Worm (Caenorhabditis elegans) whole organism, L4 larva: ENCODE results near the gene nap-1.
A peak's percentile ranks its signal among the peaks of the same experiment; 100 is the strongest.

Experiments
- F37D6.2 ChIP-seq: sonication (generic microtip); optimal IDR thresholded peaks from 2 replicates; lab custom pipeline; 2016; ENCODE audit warnings: mild to moderate bottlenecking, missing genetic modification characterization, missing compliant biosample characterization
- F44E2.7 ChIP-seq: fragments of 200-800 bp; sonication (Bioruptor generic); IDR thresholded peaks from 2 replicates; pipeline ENCODE4 v2.1.2; 2022; ENCODE audit warnings: missing genetic modification characterization, missing compliant biosample characterization
- F49E8.2 ChIP-seq: sonication (generic microtip); optimal IDR thresholded peaks from 2 replicates; lab custom pipeline; 2016; ENCODE audit warnings: missing compliant biosample characterization, mild to moderate bottlenecking, missing genetic modification characterization, borderline replicate concordance
- Y5F2A.4 ChIP-seq: fragments of 200-800 bp; sonication (Bioruptor generic); optimal IDR thresholded peaks from 2 replicates; lab custom pipeline; 2018; ENCODE audit warnings: mild to moderate bottlenecking, missing genetic modification characterization, missing compliant biosample characterization
- Y75B8A.6 ChIP-seq: fragments of 200-800 bp; sonication (Bioruptor generic); IDR thresholded peaks from 2 replicates; pipeline ENCODE4 v1.3.6; 2022; ENCODE audit warnings: missing genetic modification reagents, missing genetic modification characterization, missing compliant biosample characterization
- ZK546.5 ChIP-seq, 2 experiments: sonication (generic microtip); optimal IDR thresholded peaks; 2 replicates each; lab custom pipeline; 2017; ENCODE audit warnings: missing biosample characterization in 2 of 2, missing genetic modification characterization in 2 of 2
- arid-1 ChIP-seq: fragments of 200-800 bp; sonication (Bioruptor generic); conservative IDR thresholded peaks from 2 replicates; pipeline ENCODE4 v1.3.6; 2022; ENCODE audit warnings: missing genetic modification reagents, missing genetic modification characterization, missing compliant biosample characterization
- ceh-20 ChIP-seq: fragments of 200-800 bp; sonication (Bioruptor generic); IDR thresholded peaks from 2 replicates; pipeline ENCODE4 v1.3.6; 2022; ENCODE audit warnings: missing genetic modification reagents, missing genetic modification characterization, missing compliant biosample characterization
- ces-1 ChIP-seq: fragments of 150-350 bp; sonication (generic microtip); optimal IDR thresholded peaks from 4 replicates; lab custom pipeline; 2014; ENCODE audit warnings: missing biosample characterization, missing genetic modification reagents, missing genetic modification characterization
- daf-16 ChIP-seq, 3 experiments: sonication (generic microtip); optimal IDR thresholded peaks; 2 replicates each; lab custom pipeline; 2016 to 2017; ENCODE audit warnings: missing genetic modification characterization in 3 of 3, missing genetic modification reagents in 3 of 3, mild to moderate bottlenecking in 2 of 3, missing compliant biosample characterization in 2 of 3, missing biosample characterization in 1 of 3, moderate library complexity in 1 of 3
- daf-19 ChIP-seq: fragments of 200-800 bp; sonication (Bioruptor generic); conservative IDR thresholded peaks from 2 replicates; pipeline ENCODE4 v1.3.6; 2022; ENCODE audit warnings: missing genetic modification characterization, missing compliant biosample characterization
- daf-8 ChIP-seq: fragments of 200-800 bp; sonication (Bioruptor generic); IDR thresholded peaks from 2 replicates; pipeline ENCODE4 v1.3.6; 2022; ENCODE audit warnings: missing genetic modification characterization, missing compliant biosample characterization
- dmd-6 ChIP-seq: fragments of 200-800 bp; sonication (Bioruptor generic); IDR thresholded peaks from 2 replicates; pipeline ENCODE4 v1.3.6; 2022; ENCODE audit warnings: missing genetic modification reagents, missing genetic modification characterization, missing compliant biosample characterization
- egl-43 ChIP-seq: fragments of 200-800 bp; sonication (Bioruptor generic); IDR thresholded peaks from 2 replicates; pipeline ENCODE4 v1.3.6; 2022; ENCODE audit warnings: missing genetic modification reagents, missing genetic modification characterization, missing compliant biosample characterization
- fkh-10 ChIP-seq: fragments of 150-350 bp; optimal IDR thresholded peaks from 2 replicates; lab custom pipeline; 2014; ENCODE audit warnings: missing biosample characterization, missing genetic modification reagents, missing genetic modification characterization
- gei-8 ChIP-seq: fragments of 200-800 bp; sonication (Bioruptor generic); optimal IDR thresholded peaks from 2 replicates; lab custom pipeline; 2018; ENCODE audit warnings: mild to moderate bottlenecking, missing genetic modification characterization, missing compliant biosample characterization
- lin-38 ChIP-seq: fragments of 200-800 bp; sonication (Bioruptor generic); IDR thresholded peaks from 2 replicates; pipeline ENCODE4 v1.3.6; 2022; ENCODE audit warnings: missing genetic modification reagents, missing genetic modification characterization, missing compliant biosample characterization
- lir-3 ChIP-seq: sonication (generic microtip); optimal IDR thresholded peaks from 2 replicates; lab custom pipeline; 2016; ENCODE audit warnings: mild to moderate bottlenecking, missing genetic modification characterization, missing compliant biosample characterization
- madf-5 ChIP-seq, 2 experiments: fragments of 200-800 bp; sonication (Bioruptor generic); IDR thresholded peaks; 2 replicates each; pipeline ENCODE4 v1.3.6; 2022; ENCODE audit warnings: missing compliant biosample characterization in 2 of 2, missing genetic modification characterization in 2 of 2
- mdl-1 ChIP-seq, 2 experiments: fragments of 150-350 bp in 1 of 2; sonication (generic microtip) in 1 of 2; optimal IDR thresholded peaks; 2 replicates each; lab custom pipeline; 2014 to 2017; ENCODE audit warnings: missing biosample characterization in 2 of 2, missing genetic modification characterization in 2 of 2
- nhr-237 ChIP-seq: sonication (generic microtip); optimal IDR thresholded peaks from 2 replicates; lab custom pipeline; 2017; ENCODE audit warnings: missing biosample characterization, missing genetic modification characterization
- nhr-41 ChIP-seq: fragments of 200-800 bp; sonication (Bioruptor generic); IDR thresholded peaks from 2 replicates; pipeline ENCODE4 v1.3.6; 2022; ENCODE audit warnings: missing genetic modification reagents, missing genetic modification characterization, missing compliant biosample characterization
- nhr-76 ChIP-seq: fragments of 150-350 bp; optimal IDR thresholded peaks from 2 replicates; lab custom pipeline; 2014; ENCODE audit warnings: missing biosample characterization, missing genetic modification characterization
- php-3 ChIP-seq: fragments of 200-800 bp; sonication (Bioruptor generic); IDR thresholded peaks from 2 replicates; pipeline ENCODE4 v1.3.6; 2022; ENCODE audit warnings: missing genetic modification reagents, missing genetic modification characterization, missing compliant biosample characterization
- rbr-2 ChIP-seq: sonication (generic microtip); optimal IDR thresholded peaks from 2 replicates; lab custom pipeline; 2016; ENCODE audit warnings: missing genotype, missing genetic modification characterization, missing compliant biosample characterization
- tra-1 ChIP-seq: fragments of 200-800 bp; sonication (Bioruptor generic); IDR thresholded peaks from 2 replicates; pipeline ENCODE4 v1.3.6; 2022; ENCODE audit warnings: missing genetic modification reagents, missing genetic modification characterization, missing compliant biosample characterization
- unc-39 ChIP-seq: sonication (generic microtip); optimal IDR thresholded peaks from 2 replicates; lab custom pipeline; 2017; ENCODE audit warnings: missing biosample characterization, missing genetic modification characterization
- unc-62 ChIP-seq, 3 experiments: fragments of 150-350 bp in 1 of 3; sonication (generic microtip); optimal IDR thresholded peaks in 2 of 3; peaks in 1 of 3; 1 replicate in 1 of 3; 2 replicates in 2 of 3; lab custom pipeline; 2014 to 2017; ENCODE audit warnings: missing biosample characterization in 3 of 3, missing genetic modification characterization in 3 of 3, missing genetic modification reagents in 3 of 3, missing genotype in 1 of 3
- zag-1 ChIP-seq: fragments of 150-350 bp; optimal IDR thresholded peaks from 2 replicates; lab custom pipeline; 2014; ENCODE audit warnings: missing biosample characterization, missing genetic modification characterization
- zip-11 ChIP-seq: fragments of 200-800 bp; sonication (Bioruptor generic); IDR thresholded peaks from 2 replicates; pipeline ENCODE4 v1.3.6; 2022; ENCODE audit warnings: missing genetic modification characterization, missing compliant biosample characterization
- ztf-7 ChIP-seq: fragments of 150-350 bp; optimal IDR thresholded peaks from 2 replicates; lab custom pipeline; 2014; ENCODE audit warnings: missing biosample characterization, missing genetic modification characterization

nap-1 gene

DNA sequence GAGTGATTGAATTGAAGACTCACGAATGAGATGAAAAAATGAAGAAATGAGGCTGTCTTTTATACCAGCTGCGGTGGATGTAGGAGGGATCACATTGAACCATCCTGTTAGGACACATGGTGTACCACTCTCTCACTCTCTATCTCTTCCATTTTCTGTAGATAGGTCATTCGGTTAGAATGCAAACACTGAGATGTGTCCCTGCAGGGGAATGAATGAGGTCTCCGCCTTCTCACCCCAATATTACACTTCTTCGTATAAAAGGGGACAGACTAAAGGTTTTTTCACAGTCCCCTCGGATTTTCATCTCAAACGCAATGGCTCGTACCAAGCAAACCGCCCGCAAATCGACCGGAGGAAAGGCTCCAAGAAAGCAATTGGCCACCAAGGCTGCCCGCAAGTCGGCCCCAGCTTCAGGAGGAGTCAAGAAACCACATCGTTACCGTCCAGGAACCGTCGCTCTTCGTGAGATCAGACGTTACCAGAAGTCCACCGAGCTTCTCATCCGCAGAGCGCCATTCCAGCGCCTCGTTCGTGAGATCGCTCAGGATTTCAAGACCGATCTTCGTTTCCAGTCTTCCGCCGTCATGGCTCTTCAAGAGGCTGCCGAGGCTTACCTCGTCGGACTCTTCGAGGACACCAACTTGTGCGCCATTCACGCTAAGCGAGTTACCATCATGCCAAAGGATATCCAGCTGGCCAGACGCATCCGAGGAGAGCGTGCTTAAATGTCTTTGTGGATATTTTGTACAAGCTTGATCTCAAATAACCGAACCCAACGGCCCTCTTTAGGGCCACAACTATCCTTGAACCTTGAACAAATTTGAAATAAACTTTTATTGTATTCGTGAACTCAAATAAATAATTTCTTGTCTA is 44.9 kb downstream of the nap-1 start, which contains the start of gene his-32 (continued):
- no peak for TF ChIP-seq lin-38 (GFP tag; lab: Robert Waterston, UW)
- no peak for TF ChIP-seq lir-3 (tag; lab: Kevin White, UChicago)
- no peak for TF ChIP-seq ztf-7 (tag; lab: Kevin White, UChicago)
- no peak for TF ChIP-seq arid-1 (GFP tag; lab: Robert Waterston, UW)
- TF ChIP-seq F44E2.7 (GFP tag; lab: Robert Waterston, UW) = no peak
- peak in 1 of 2 experiments; percentile 56 for TF ChIP-seq unc-62 (GFP tag; optimal IDR thresholded peaks at IDR 0.05 in 1 of 2; lab: Kevin White, UChicago)
- no peak for TF ChIP-seq unc-62 (tag; optimal IDR thresholded peaks at IDR 0.05; lab: Kevin White, UChicago)
- TF ChIP-seq F37D6.2 (tag; lab: Kevin White, UChicago) = no peak
- no peak for TF ChIP-seq gei-8 (GFP tag; lab: Kevin White, UChicago)

DNA sequence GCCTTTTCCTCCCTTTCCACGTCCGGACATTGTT is 45.3 kb downstream of the nap-1 start, which contains the start of gene his-31:
Gene his-31 (minus strand): TSS at position 30 of the 34 bp plus-strand sequence.
- TF ChIP-seq tra-1 (GFP tag; lab: Robert Waterston, UW) = no peak
- TF ChIP-seq fkh-10 (GFP tag; lab: Kevin White, UChicago) = no peak
- no peak for TF ChIP-seq mdl-1 (tag; optimal IDR thresholded peaks at IDR 0.05; lab: Kevin White, UChicago)
- no peak for TF ChIP-seq zag-1 (tag; lab: Kevin White, UChicago)
- no peak for TF ChIP-seq unc-39 (tag; lab: Kevin White, UChicago)
- no peak for TF ChIP-seq ZK546.5 (tag; optimal IDR thresholded peaks at IDR 0.05; lab: Kevin White, UChicago)
- TF ChIP-seq, all 104 proteins: peak for 0

DNA sequence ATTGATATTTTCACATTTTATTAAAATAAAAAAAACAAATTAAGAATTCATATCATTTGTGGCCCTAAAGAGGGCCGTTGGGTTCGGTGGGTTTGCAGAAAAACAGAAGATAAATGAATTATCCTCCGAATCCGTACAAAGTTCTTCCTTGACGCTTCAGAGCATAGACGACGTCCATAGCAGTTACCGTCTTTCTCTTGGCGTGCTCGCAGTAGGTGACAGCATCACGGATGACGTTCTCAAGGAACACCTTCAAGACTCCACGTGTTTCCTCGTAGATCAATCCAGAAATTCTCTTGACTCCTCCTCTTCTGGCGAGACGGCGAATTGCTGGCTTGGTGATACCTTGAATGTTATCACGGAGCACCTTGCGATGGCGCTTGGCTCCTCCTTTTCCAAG is 45.6 kb downstream of the nap-1 start:
- TF ChIP-seq ZK546.5 (tag; optimal IDR thresholded peaks at IDR 0.05; lab: Kevin White, UChicago) (no peak), F37D6.2 (tag; lab: Kevin White, UChicago) (no peak), ceh-20 (GFP tag; lab: Robert Waterston, UW) (no peak), madf-5 (GFP tag; IDR thresholded peaks at IDR 0.05; lab: Robert Waterston, UW) (no peak), Y5F2A.4 (no peak), daf-8 (no peak), unc-39 (tag; lab: Kevin White, UChicago) (no peak), zip-11 (no peak), daf-16 (GFP tag; optimal IDR thresholded peaks at IDR 0.05; lab: Kevin White, UChicago) (no peak), daf-16 (tag; optimal IDR thresholded peaks at IDR 0.05; lab: Kevin White, UChicago) (no peak), Y75B8A.6 (GFP tag; lab: Robert Waterston, UW) (no peak), gei-8 (GFP tag; lab: Kevin White, UChicago) (no peak), nhr-41 (no peak), dmd-6 (GFP tag; lab: Robert Waterston, UW) (no peak), egl-43 (GFP tag; lab: Robert Waterston, UW) (no peak), nhr-237 (tag; lab: Kevin White, UChicago) (no peak)

DNA sequence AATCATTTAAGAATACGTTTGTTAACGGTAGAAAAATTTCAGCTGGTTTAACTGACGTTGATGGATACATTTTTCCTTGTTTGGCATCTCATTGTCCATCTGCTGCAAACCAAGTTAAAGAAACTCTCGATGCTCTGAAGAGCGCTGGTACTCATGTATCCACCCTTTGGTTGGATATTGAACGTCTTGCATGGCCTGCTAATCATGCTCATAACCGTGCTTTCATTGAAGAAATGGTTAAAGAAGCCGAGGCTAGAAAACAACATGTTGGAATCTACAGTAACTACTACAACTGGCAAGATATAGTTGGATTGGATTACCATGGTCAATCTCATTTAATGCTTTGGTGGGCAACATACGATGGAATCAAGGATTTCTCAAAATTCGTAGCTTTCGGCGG is 46.1 kb downstream of the nap-1 start:
- TF ChIP-seq unc-62 (GFP tag; optimal IDR thresholded peaks at IDR 0.05 in 1 of 2; lab: Kevin White, UChicago) (peak in 1 of 2 experiments; percentile 97), unc-62 (tag; optimal IDR thresholded peaks at IDR 0.05; lab: Kevin White, UChicago) (no peak), gei-8 (GFP tag; lab: Kevin White, UChicago) (no peak)

DNA sequence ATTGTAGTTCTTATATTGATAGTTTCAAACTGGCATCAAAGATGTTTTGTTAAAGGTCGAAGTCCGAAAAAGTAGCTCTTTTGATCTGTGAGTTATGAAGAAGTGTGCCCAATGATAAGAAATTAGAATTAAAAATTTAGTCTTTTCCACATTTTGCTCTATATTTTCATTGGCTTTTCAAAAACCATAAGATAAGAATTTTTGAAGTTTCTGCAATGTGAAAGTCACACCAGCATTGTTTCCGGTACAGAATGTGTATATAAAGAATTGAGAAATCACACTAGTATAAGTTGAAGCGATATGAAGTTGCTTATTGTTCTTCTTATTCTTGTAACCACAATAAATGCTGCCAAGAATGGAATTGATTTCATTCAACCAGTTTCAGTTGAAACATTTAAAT is 46.6 kb downstream of the nap-1 start, which contains the start of gene lys-10:
Gene lys-10 (plus strand): TSS at position 301 of the 400 bp plus-strand sequence.
- TF ChIP-seq unc-39 (tag; lab: Kevin White, UChicago) = no peak
- TF ChIP-seq nhr-76 (tag; lab: Kevin White, UChicago) = no peak
- TF ChIP-seq F49E8.2 (tag; lab: Kevin White, UChicago) = no peak
- no peak for TF ChIP-seq ces-1
- no peak for TF ChIP-seq php-3 (GFP tag; lab: Robert Waterston, UW)
- TF ChIP-seq rbr-2 (tag; lab: Kevin White, UChicago) = no peak
- no peak for TF ChIP-seq daf-19 (GFP tag; lab: Robert Waterston, UW)
